Worm (Caenorhabditis elegans): ENCODE data around the gene mth-2.
"Not testable (repeated sequence)": the region's sequence is repeated elsewhere in the genome, so short reads cannot be mapped to it uniquely, and the experiment has no call there.

mth-2 gene

DNA sequence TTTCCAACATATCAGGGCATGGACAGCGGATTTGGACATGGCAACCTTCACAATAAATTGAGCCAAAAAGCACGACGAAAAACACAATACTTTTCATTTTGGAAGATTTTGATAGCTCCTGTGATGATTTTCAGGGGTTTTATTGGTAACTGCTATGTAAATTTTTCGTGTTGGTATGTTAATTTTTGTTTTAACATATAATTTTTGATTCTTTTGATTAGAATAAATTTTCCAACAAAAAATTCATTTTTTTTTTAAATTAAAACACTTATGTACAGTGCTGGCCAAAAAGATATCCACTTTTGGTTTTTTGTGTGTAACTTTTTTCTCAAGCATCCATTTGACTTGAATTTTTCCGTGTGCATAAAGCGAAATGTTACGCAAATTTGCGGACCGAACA is 25.7 kb downstream of the mth-2 start, which contains the start of gene R03H10.4:
TSS of gene R03H10.4 (minus strand) at position 101 of the 400 bp plus-strand sequence.
- TF ChIP-seq sea-1 (GFP tag; conservative IDR thresholded peaks at IDR 0.05); B0310.2 (tag; optimal IDR thresholded peaks at IDR 0.05); flt-1 (GFP tag; IDR thresholded peaks at IDR 0.05): not testable (repeated sequence)

DNA sequence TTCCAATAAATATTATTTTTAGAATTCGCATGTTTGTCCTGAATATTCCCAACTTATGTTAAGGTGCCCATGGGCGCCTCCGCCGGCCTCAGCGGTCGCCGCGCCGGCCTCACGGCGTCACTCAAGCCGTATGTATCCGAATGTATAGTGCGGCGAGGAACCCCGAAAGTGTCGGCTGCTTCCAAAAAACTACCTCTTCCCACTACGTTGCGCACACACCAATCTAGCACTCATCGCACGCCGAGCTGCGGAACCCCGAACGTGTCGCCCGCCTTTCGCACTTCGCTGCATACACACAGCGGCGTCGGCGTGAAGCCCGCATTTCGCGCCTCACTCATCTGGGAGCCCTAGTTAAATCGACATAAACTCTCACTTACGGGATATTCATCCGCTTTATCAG is 26.3 kb downstream of the mth-2 start:
- no peak for TF ChIP-seq hmg-4 (GFP tag; optimal IDR thresholded peaks at IDR 0.05)
- TF ChIP-seq tbx-37 (GFP tag; conservative IDR thresholded peaks at IDR 0.05): no peak
- no peak for TF ChIP-seq ama-1 (optimal IDR thresholded peaks at IDR 0.05)
- TF ChIP-seq pes-1 (GFP tag; IDR thresholded peaks at IDR 0.05): no peak
- TF ChIP-seq ceh-36 (tag; optimal IDR thresholded peaks at IDR 0.05): no peak
- TF ChIP-seq tbx-11 (GFP tag; IDR thresholded peaks at IDR 0.05): no peak
- no peak for TF ChIP-seq hnd-1 (tag; optimal IDR thresholded peaks at IDR 0.05)
- TF ChIP-seq ets-7 (tag; optimal IDR thresholded peaks at IDR 0.05): no peak
- TF ChIP-seq ceh-13 (GFP tag; optimal IDR thresholded peaks at IDR 0.05): no peak
- no peak for TF ChIP-seq aly-1 (tag; optimal IDR thresholded peaks at IDR 0.05)
- no peak for TF ChIP-seq F13C5.2 (tag; optimal IDR thresholded peaks at IDR 0.05)
- TF ChIP-seq B0310.2 (tag; optimal IDR thresholded peaks at IDR 0.05): no peak

DNA sequence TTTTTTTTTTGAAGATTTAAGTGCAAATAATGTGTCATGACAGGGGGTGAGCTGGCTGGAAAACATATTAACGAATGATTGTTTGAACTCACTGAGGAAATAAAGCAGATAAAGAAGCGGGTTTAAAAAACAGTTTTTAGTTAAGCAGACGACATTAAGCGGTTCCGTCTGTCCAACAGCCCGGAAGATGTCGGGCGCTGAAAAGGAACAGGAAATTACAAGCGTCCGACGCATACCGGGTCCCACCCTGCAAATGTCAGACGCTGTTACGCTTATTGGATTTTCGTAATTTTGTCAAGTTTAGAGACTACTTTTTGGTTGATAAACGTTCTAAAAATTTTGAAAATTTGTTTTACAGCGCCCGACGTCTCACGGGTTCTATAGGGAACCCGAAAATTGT is 34.5 kb downstream of the mth-2 start:
- TF ChIP-seq tbx-37 (GFP tag; conservative IDR thresholded peaks at IDR 0.05): no peak
- TF ChIP-seq tra-4 (tag; optimal IDR thresholded peaks at IDR 0.05): no peak
- TF ChIP-seq aly-1 (tag; optimal IDR thresholded peaks at IDR 0.05): no peak
- TF ChIP-seq tbx-11 (GFP tag; IDR thresholded peaks at IDR 0.05): no peak
- TF ChIP-seq hnd-1 (tag; optimal IDR thresholded peaks at IDR 0.05): no peak
- no peak for TF ChIP-seq flt-1 (GFP tag; IDR thresholded peaks at IDR 0.05)
- TF ChIP-seq hmbx-1 (tag; optimal IDR thresholded peaks at IDR 0.05): no peak
- no peak for TF ChIP-seq hmg-4 (GFP tag; optimal IDR thresholded peaks at IDR 0.05)
- TF ChIP-seq sea-1 (GFP tag; conservative IDR thresholded peaks at IDR 0.05): no peak

DNA sequence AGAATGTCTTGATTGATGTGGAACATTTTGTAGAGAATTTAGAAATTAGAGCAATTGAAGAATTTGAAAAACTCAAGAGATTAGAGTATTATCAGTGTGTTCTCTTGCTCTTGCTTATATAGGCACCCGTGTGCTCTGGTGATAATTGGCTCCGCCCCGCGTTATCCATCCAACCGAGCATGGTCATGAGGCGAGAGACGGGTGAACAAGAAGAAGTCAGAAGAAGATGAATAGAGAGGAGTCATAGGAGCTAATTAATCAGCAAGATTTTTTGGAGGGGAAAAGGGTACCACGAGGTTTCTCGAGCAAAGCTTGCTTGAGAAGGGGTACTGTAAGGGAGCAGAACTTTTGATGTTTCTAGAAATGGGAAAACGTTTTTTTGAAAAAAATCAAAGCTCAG is 36.3 kb downstream of the mth-2 start:
- no peak for TF ChIP-seq F13C5.2 (tag; optimal IDR thresholded peaks at IDR 0.05)
- no peak for TF ChIP-seq hnd-1 (tag; optimal IDR thresholded peaks at IDR 0.05)
- no peak for TF ChIP-seq hmbx-1 (tag; optimal IDR thresholded peaks at IDR 0.05)
- TF ChIP-seq hmg-4 (GFP tag; optimal IDR thresholded peaks at IDR 0.05): no peak
- TF ChIP-seq scrt-1 (GFP tag; IDR thresholded peaks at IDR 0.05): no peak
- TF ChIP-seq ceh-13 (GFP tag; optimal IDR thresholded peaks at IDR 0.05): no peak
- TF ChIP-seq ets-7 (tag; optimal IDR thresholded peaks at IDR 0.05): no peak
- TF ChIP-seq B0310.2 (tag; optimal IDR thresholded peaks at IDR 0.05): no peak

DNA sequence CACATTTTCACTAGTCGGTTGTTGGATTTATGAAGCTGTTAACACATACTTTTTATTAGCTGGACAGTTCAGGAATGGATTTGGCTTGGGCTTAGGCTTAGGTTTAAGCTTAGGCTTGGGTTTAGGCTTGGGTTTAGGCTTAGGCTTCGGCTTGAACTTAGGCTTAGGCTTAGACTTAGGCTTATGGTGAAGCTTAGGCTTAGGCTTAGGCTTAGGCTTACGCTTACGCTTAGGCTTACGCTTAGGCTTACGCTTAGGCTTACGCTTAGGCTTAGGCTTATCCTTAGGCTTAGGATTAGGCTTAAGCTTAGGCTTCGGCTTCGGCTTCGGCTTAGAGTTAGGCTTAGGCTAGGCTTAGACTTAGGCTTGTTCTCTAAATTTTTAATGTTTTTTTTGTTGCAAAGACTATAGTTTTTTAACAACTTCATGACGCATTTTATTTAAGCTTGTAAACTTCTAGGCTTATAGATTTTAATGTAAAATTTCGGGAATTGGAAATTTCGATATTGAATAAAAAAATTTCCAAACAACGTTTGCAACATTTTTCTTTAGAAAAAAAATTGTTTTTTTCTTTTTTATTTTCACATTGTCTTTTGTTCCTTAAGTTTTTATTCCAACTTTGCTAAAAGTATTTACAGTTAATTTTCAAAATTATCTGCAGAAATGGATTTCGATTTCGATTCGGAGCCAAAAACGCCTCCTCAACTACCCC is 38.8 kb downstream of the mth-2 start, which contains the start of gene R03H10.2:
TSS of gene R03H10.2 (plus strand) at position 662 of the 712 bp plus-strand sequence.
- TF ChIP-seq sea-1 (GFP tag; conservative IDR thresholded peaks at IDR 0.05): no peak
- peak; percentile 85 for TF ChIP-seq ceh-36 (tag; optimal IDR thresholded peaks at IDR 0.05)

DNA sequence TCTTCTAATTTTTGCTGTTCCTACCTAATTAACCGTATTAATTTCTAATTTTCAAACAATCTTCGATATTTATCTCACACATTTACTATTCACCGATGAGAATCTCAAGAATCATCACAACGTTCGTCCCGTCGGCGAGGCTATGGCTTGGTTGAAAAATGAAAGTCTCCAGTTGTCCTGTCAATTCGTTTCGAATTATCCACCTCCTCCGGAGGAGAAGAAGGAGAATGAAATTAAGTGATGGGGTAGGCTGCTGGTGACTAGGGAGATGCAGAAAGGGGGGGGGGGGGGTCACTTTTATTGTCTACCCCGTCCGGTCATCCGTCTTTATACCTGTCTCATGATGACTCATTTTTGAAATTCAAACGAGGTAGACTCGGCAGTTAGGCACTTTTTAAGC is 41.2 kb downstream of the mth-2 start:
- no peak for TF ChIP-seq tbx-37 (GFP tag; conservative IDR thresholded peaks at IDR 0.05)
- no peak for TF ChIP-seq flt-1 (GFP tag; IDR thresholded peaks at IDR 0.05)
- TF ChIP-seq ceh-36 (tag; optimal IDR thresholded peaks at IDR 0.05): no peak
- no peak for TF ChIP-seq scrt-1 (GFP tag; IDR thresholded peaks at IDR 0.05)
- no peak for TF ChIP-seq hmg-4 (GFP tag; optimal IDR thresholded peaks at IDR 0.05)
- no peak for TF ChIP-seq ets-7 (tag; optimal IDR thresholded peaks at IDR 0.05)
- no peak for TF ChIP-seq aly-1 (tag; optimal IDR thresholded peaks at IDR 0.05)
- TF ChIP-seq hnd-1 (tag; optimal IDR thresholded peaks at IDR 0.05): no peak

DNA sequence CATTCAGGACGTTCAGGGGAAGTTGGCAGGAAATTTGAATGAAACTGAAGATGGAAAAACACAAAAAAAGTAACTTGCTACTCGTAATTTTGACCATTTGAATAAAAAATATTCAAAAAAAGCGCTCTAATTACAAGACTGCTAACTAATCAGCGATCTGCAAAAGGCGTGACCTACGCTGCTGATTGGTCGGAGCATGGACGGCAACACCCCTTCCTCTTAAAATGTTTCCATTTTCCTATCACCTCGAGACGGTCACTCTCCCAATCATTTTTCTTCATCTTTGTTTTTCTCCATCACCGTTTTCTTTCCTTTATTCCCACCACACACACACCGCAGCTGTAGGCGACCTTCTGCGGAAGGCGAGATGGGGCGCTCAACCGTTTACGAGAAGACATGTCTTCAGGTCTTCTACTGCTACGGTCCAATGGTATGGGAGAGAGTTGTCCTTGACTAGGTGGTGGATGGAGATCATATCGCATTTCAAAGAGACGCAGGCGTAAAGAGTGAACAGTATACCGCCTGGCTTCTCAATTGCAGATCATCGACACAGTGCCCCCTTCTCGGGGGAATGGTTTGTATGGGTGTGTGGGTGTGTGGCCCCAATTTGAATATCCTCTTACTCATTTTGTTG is 42.5 kb downstream of the mth-2 start:
- TF ChIP-seq hmg-4 (GFP tag; optimal IDR thresholded peaks at IDR 0.05) (peak; percentile 4), tbx-37 (GFP tag; conservative IDR thresholded peaks at IDR 0.05) (no peak), scrt-1 (GFP tag; IDR thresholded peaks at IDR 0.05) (no peak), tra-4 (tag; optimal IDR thresholded peaks at IDR 0.05) (no peak)

DNA sequence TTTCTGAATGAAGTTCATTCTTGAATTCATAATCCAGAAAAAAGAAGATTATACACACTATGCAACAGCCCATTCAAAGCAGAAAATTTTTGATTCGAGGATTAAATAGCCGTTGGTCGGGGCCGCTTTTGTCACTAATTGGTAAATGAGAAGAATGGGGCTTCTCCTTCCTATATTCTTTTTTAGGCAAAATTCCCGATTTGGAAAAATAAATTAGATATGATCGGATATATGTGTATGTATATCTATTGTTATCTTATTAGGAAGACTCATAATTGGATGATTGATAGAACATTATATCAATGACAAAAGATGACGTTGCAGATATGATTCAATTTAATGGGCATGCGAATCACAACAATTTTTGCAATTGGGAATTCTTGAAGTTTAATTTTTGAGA is 43.9 kb downstream of the mth-2 start:
- no peak for TF ChIP-seq aly-1 (tag; optimal IDR thresholded peaks at IDR 0.05)
- no peak for TF ChIP-seq scrt-1 (GFP tag; IDR thresholded peaks at IDR 0.05)
- no peak for TF ChIP-seq flt-1 (GFP tag; IDR thresholded peaks at IDR 0.05)
- TF ChIP-seq ets-7 (tag; optimal IDR thresholded peaks at IDR 0.05): no peak
- no peak for TF ChIP-seq tbx-11 (GFP tag; IDR thresholded peaks at IDR 0.05)
- no peak for TF ChIP-seq B0310.2 (tag; optimal IDR thresholded peaks at IDR 0.05)
- no peak for TF ChIP-seq tbx-37 (GFP tag; conservative IDR thresholded peaks at IDR 0.05)
- TF ChIP-seq ama-1 (optimal IDR thresholded peaks at IDR 0.05): no peak
- TF ChIP-seq hmg-4 (GFP tag; optimal IDR thresholded peaks at IDR 0.05): no peak
- TF ChIP-seq hnd-1 (tag; optimal IDR thresholded peaks at IDR 0.05): no peak
- no peak for TF ChIP-seq hmbx-1 (tag; optimal IDR thresholded peaks at IDR 0.05)
- TF ChIP-seq ceh-13 (GFP tag; optimal IDR thresholded peaks at IDR 0.05): no peak
- TF ChIP-seq F13C5.2 (tag; optimal IDR thresholded peaks at IDR 0.05): no peak
- no peak for TF ChIP-seq ceh-36 (tag; optimal IDR thresholded peaks at IDR 0.05)

Measured in whole organism, early embryonic.